Fruit fly (Drosophila melanogaster) whole organism, prepupa: ENCODE data around the gene Vps26.

ENCODE experiments used
- CG10669 ChIP-seq: fragments of 200-800 bp; sonication (Bioruptor generic); optimal IDR thresholded peaks from 3 replicates; lab custom pipeline; 2018; ENCODE audit warnings: missing biosample characterization, mild to moderate bottlenecking, missing genetic modification characterization, moderate library complexity
- CG11294 ChIP-seq: fragments of 200-800 bp; sonication (Bioruptor generic); IDR thresholded peaks from 2 replicates; pipeline ENCODE4 v1.3.6; 2022; ENCODE audit warnings: missing biosample characterization, missing genetic modification characterization
- CG11762 ChIP-seq: fragments of 200-800 bp; sonication (Bioruptor generic); optimal IDR thresholded peaks from 3 replicates; lab custom pipeline; 2016; ENCODE audit warnings: missing biosample characterization, missing genetic modification characterization; ENCODE audit not compliant: insufficient read depth
- CG11902 ChIP-seq: fragments of 200-800 bp; sonication (Bioruptor generic); optimal IDR thresholded peaks from 3 replicates; lab custom pipeline; 2016; ENCODE audit warnings: missing biosample characterization, missing genetic modification characterization
- CG15336 ChIP-seq: fragments of 200-800 bp; sonication (Bioruptor generic); IDR thresholded peaks from 2 replicates; pipeline ENCODE4 v1.3.6; 2022; ENCODE audit warnings: missing biosample characterization, missing genetic modification characterization
- CG16779 ChIP-seq: fragments of 200-800 bp; sonication (Bioruptor generic); optimal IDR thresholded peaks from 3 replicates; lab custom pipeline; 2017; ENCODE audit warnings: missing biosample characterization, mild to moderate bottlenecking, missing genetic modification characterization
- CG32006 ChIP-seq: fragments of 200-800 bp; sonication (Bioruptor generic); optimal IDR thresholded peaks from 3 replicates; lab custom pipeline; 2017; ENCODE audit warnings: missing biosample characterization, mild to moderate bottlenecking, missing genetic modification characterization
- CG34406 ChIP-seq: fragments of 200-800 bp; sonication (Bioruptor generic); optimal IDR thresholded peaks from 3 replicates; lab custom pipeline; 2016; ENCODE audit warnings: missing biosample characterization, missing genetic modification characterization
- CG4318 ChIP-seq: fragments of 200-800 bp; sonication (Bioruptor generic); optimal IDR thresholded peaks from 3 replicates; lab custom pipeline; 2017; ENCODE audit warnings: missing biosample characterization, mild to moderate bottlenecking, missing genetic modification characterization
- CG6163 ChIP-seq: fragments of 200-800 bp; sonication (Bioruptor generic); IDR thresholded peaks from 3 replicates; pipeline ENCODE4 v1.3.6; 2022; ENCODE audit warnings: missing biosample characterization, missing genetic modification characterization
- CG6792 ChIP-seq: fragments of 200-800 bp; sonication (Bioruptor generic); optimal IDR thresholded peaks from 3 replicates; lab custom pipeline; 2016; ENCODE audit warnings: missing biosample characterization, missing genetic modification characterization
- CG6854 ChIP-seq: fragments of 200-800 bp; sonication (Bioruptor generic); optimal IDR thresholded peaks from 2 replicates; lab custom pipeline; 2017; ENCODE audit warnings: missing biosample characterization, mild to moderate bottlenecking, missing genetic modification characterization
- CG7368 ChIP-seq: fragments of 200-800 bp; sonication (Bioruptor generic); optimal IDR thresholded peaks from 3 replicates; lab custom pipeline; 2016; ENCODE audit warnings: missing biosample characterization, missing genetic modification characterization
- CG8119 ChIP-seq: fragments of 200-800 bp; sonication (Bioruptor generic); IDR thresholded peaks from 3 replicates; pipeline ENCODE4 v1.3.6; 2022; ENCODE audit warnings: missing biosample characterization, missing genetic modification characterization
- CG8319 ChIP-seq: fragments of 200-800 bp; sonication (Bioruptor generic); optimal IDR thresholded peaks from 3 replicates; lab custom pipeline; 2016; ENCODE audit warnings: missing biosample characterization, missing genetic modification characterization
- CG8632 ChIP-seq: fragments of 200-800 bp; sonication (Bioruptor generic); optimal IDR thresholded peaks from 3 replicates; lab custom pipeline; 2016; ENCODE audit warnings: missing biosample characterization, missing genetic modification characterization
- CG9139 ChIP-seq: fragments of 200-800 bp; sonication (Bioruptor generic); optimal IDR thresholded peaks from 3 replicates; lab custom pipeline; 2017; ENCODE audit warnings: missing biosample characterization, mild to moderate bottlenecking, missing genetic modification characterization
- Eip75B ChIP-seq: fragments of 200-800 bp; sonication (Bioruptor generic); optimal IDR thresholded peaks from 3 replicates; lab custom pipeline; 2016; ENCODE audit warnings: missing biosample characterization, missing genetic modification characterization
- Eip78C ChIP-seq: fragments of 200-800 bp; sonication (Bioruptor generic); peaks from one replicate; lab custom pipeline; 2016; ENCODE audit warnings: missing biosample characterization, missing genetic modification characterization
- Eip93F ChIP-seq: fragments of 200-800 bp; sonication (Bioruptor generic); optimal IDR thresholded peaks from 2 replicates; lab custom pipeline; 2016; ENCODE audit warnings: missing biosample characterization, mild to moderate bottlenecking, missing genetic modification characterization
- Ets96B ChIP-seq: fragments of 200-800 bp; optimal IDR thresholded peaks from 2 replicates; lab custom pipeline; 2019; ENCODE audit warnings: missing biosample characterization, mild to moderate bottlenecking, missing genetic modification characterization, moderate library complexity
- Gug ChIP-seq: fragments of 200-800 bp; sonication (Bioruptor generic); IDR thresholded peaks from 2 replicates; pipeline ENCODE4 v1.3.6; 2022; ENCODE audit warnings: missing biosample characterization, missing genetic modification characterization
- Hr39 ChIP-seq: fragments of 200-800 bp; sonication (Bioruptor generic); optimal IDR thresholded peaks from 2 replicates; lab custom pipeline; 2016; ENCODE audit warnings: missing biosample characterization, missing genetic modification characterization
- Lpt ChIP-seq: fragments of 200-800 bp; sonication (Bioruptor generic); optimal IDR thresholded peaks from 3 replicates; lab custom pipeline; 2016; ENCODE audit warnings: missing biosample characterization, missing genetic modification characterization
- Met ChIP-seq: fragments of 200-800 bp; sonication (Bioruptor generic); optimal IDR thresholded peaks from 3 replicates; lab custom pipeline; 2016; ENCODE audit warnings: missing biosample characterization, missing genetic modification characterization
- Sox102F ChIP-seq: fragments of 200-800 bp; sonication (Bioruptor generic); optimal IDR thresholded peaks from 2 replicates; lab custom pipeline; 2016; ENCODE audit warnings: missing biosample characterization, mild to moderate bottlenecking, missing genetic modification characterization
- Sox14 ChIP-seq: fragments of 200-800 bp; sonication (Bioruptor generic); optimal IDR thresholded peaks from 3 replicates; lab custom pipeline; 2016; ENCODE audit warnings: missing biosample characterization, missing genetic modification characterization
- Sox15 ChIP-seq: fragments of 200-800 bp; sonication (Bioruptor generic); optimal IDR thresholded peaks from 3 replicates; lab custom pipeline; 2016; ENCODE audit warnings: missing biosample characterization, missing genetic modification characterization
- achi ChIP-seq: fragments of 200-800 bp; sonication (Bioruptor generic); optimal IDR thresholded peaks from 3 replicates; lab custom pipeline; 2016; ENCODE audit warnings: missing biosample characterization, missing genetic modification characterization
- acj6 ChIP-seq: fragments of 200-800 bp; sonication (Bioruptor generic); optimal IDR thresholded peaks from 3 replicates; lab custom pipeline; 2016; ENCODE audit warnings: missing biosample characterization, missing genetic modification characterization
- cyc ChIP-seq: fragments of 200-800 bp; sonication (Bioruptor generic); optimal IDR thresholded peaks from 3 replicates; lab custom pipeline; 2016; ENCODE audit warnings: missing biosample characterization, missing genetic modification characterization
- dsx ChIP-seq: fragments of 200-800 bp; optimal IDR thresholded peaks from 3 replicates; lab custom pipeline; 2019; ENCODE audit warnings: missing biosample characterization, mild to moderate bottlenecking, missing genetic modification characterization, moderate library complexity; ENCODE audit not compliant: poor library complexity, severe bottlenecking
- eg ChIP-seq: fragments of 200-800 bp; sonication (Bioruptor generic); IDR thresholded peaks from 3 replicates; pipeline ENCODE4 v1.3.6; 2022; ENCODE audit warnings: missing biosample characterization, missing genetic modification characterization
- esn ChIP-seq: fragments of 200-800 bp; sonication (Bioruptor generic); optimal IDR thresholded peaks from 2 replicates; lab custom pipeline; 2016; ENCODE audit warnings: missing biosample characterization, mild to moderate bottlenecking, missing genetic modification characterization, moderate library complexity
- fd85E ChIP-seq: fragments of 200-800 bp; sonication (Bioruptor generic); optimal IDR thresholded peaks from 3 replicates; lab custom pipeline; 2016; ENCODE audit warnings: missing biosample characterization, missing genetic modification characterization
- fkh ChIP-seq: fragments of 200-800 bp; sonication (Bioruptor generic); optimal IDR thresholded peaks from 3 replicates; lab custom pipeline; 2017; ENCODE audit warnings: missing biosample characterization, mild to moderate bottlenecking, missing genetic modification characterization, moderate library complexity
- lz ChIP-seq: fragments of 200-800 bp; sonication (Bioruptor generic); optimal IDR thresholded peaks from 3 replicates; lab custom pipeline; 2016; ENCODE audit warnings: missing biosample characterization, missing genetic modification characterization
- net ChIP-seq: fragments of 200-800 bp; sonication (Bioruptor generic); optimal IDR thresholded peaks from 3 replicates; lab custom pipeline; 2016; ENCODE audit warnings: missing biosample characterization, missing genetic modification characterization
- salr ChIP-seq, 2 experiments: fragments of 200-800 bp; sonication (Bioruptor generic); optimal IDR thresholded peaks; 3 replicates each; lab custom pipeline; 2016 to 2018; ENCODE audit warnings: missing biosample characterization in 2 of 2, missing genetic modification characterization in 2 of 2, mild to moderate bottlenecking in 1 of 2
- spab ChIP-seq: fragments of 200-800 bp; sonication (Bioruptor generic); optimal IDR thresholded peaks from 2 replicates; lab custom pipeline; 2017; ENCODE audit warnings: missing biosample characterization, mild to moderate bottlenecking, missing genetic modification characterization, missing genetic modification reagents
- ss ChIP-seq, 2 experiments: fragments of 200-800 bp; sonication (Bioruptor generic); optimal IDR thresholded peaks; 2 replicates in 1 of 2; 3 replicates in 1 of 2; lab custom pipeline; 2017 to 2018; ENCODE audit warnings: mild to moderate bottlenecking in 2 of 2, missing biosample characterization in 2 of 2, missing genetic modification characterization in 2 of 2, moderate library complexity in 1 of 2
- svp ChIP-seq: fragments of 200-800 bp; sonication (Bioruptor generic); peaks from one replicate; lab custom pipeline; 2016; ENCODE audit warnings: missing biosample characterization, missing genetic modification characterization
- topi ChIP-seq: fragments of 200-800 bp; sonication (Bioruptor generic); optimal IDR thresholded peaks from 3 replicates; lab custom pipeline; 2016; ENCODE audit warnings: missing biosample characterization, missing genetic modification characterization
- vri ChIP-seq: fragments of 200-800 bp; sonication (Bioruptor generic); optimal IDR thresholded peaks from 3 replicates; lab custom pipeline; 2016; ENCODE audit warnings: missing biosample characterization, mild to moderate bottlenecking, missing genetic modification characterization

The Vps26 gene

dm6 chrX:1840520-1840919, 33.1 kb upstream of the Vps26 start (continued):
- TF ChIP-seq Eip78C (GFP tag; lab: Kevin White, UChicago) (peak; percentile 97), esn (GFP tag; lab: Kevin White, UChicago) (peak; percentile 88), Sox15 (GFP tag; lab: Kevin White, UChicago) (peak; percentile 81), CG34406 (GFP tag; lab: Kevin White, UChicago) (peak; percentile 82), CG9139 (GFP tag; lab: Kevin White, UChicago) (peak; percentile 86), fd85E (GFP tag; lab: Kevin White, UChicago) (peak; percentile 45), CG6854 (GFP tag; lab: Kevin White, UChicago) (peak; percentile 66), CG32006 (GFP tag; lab: Kevin White, UChicago) (peak; percentile 71), topi (peak; percentile 91), lz (peak; percentile 86), spab (GFP tag; lab: Kevin White, UChicago) (peak; percentile 78), CG8119 (GFP tag; lab: Robert Waterston, UW) (peak; percentile 62), net (GFP tag; lab: Kevin White, UChicago) (peak; percentile 78), CG10669 (peak; percentile 88), Gug (GFP tag; lab: Robert Waterston, UW) (peak; percentile 43; the same call in 1 of the 2 replicates), CG11762 (GFP tag; lab: Kevin White, UChicago) (peak; percentile 76), Sox14 (GFP tag; lab: Kevin White, UChicago) (peak; percentile 93), vri (GFP tag; lab: Kevin White, UChicago) (peak; percentile 65), Eip75B (GFP tag; lab: Kevin White, UChicago) (peak; percentile 90), CG8319 (GFP tag; lab: Kevin White, UChicago) (peak; percentile 80), fkh (GFP tag; lab: Kevin White, UChicago) (no peak), CG11294 (GFP tag; lab: Robert Waterston, UW) (peak; percentile 9; the same call in 1 of the 2 replicates), Eip93F (GFP tag; lab: Kevin White, UChicago) (peak; percentile 55), CG7368 (GFP tag; lab: Kevin White, UChicago) (peak; percentile 89), Sox102F (GFP tag; lab: Kevin White, UChicago) (peak; percentile 88), CG4318 (GFP tag; lab: Kevin White, UChicago) (peak; percentile 36), eg (GFP tag; lab: Robert Waterston, UW) (0 out of 3 replicates have a peak, but pooled peaks have one; percentile 29), Lpt (GFP tag; lab: Kevin White, UChicago) (peak; percentile 56), CG11902 (GFP tag; lab: Kevin White, UChicago) (peak; percentile 80), dsx (GFP tag; lab: Kevin White, UChicago) (peak; percentile 85), achi (GFP tag; lab: Kevin White, UChicago) (peak; percentile 83), CG6792 (GFP tag; lab: Kevin White, UChicago) (peak; percentile 91), Ets96B (tag; lab: Kevin White, UChicago) (peak; percentile 85), cyc (GFP tag; lab: Kevin White, UChicago) (peak; percentile 87), Hr39 (GFP tag; lab: Kevin White, UChicago) (peak; percentile 90), CG15336 (peak; percentile 65; the same call in 1 of the 2 replicates), CG6163 (GFP tag; lab: Robert Waterston, UW) (peak; percentile 87)

dm6 chrX:1842875-1843274, 30.8 kb upstream of the Vps26 start:
- TF ChIP-seq acj6 (GFP tag; lab: Kevin White, UChicago) (no peak), Eip75B (GFP tag; lab: Kevin White, UChicago) (no peak), Met (GFP tag; lab: Kevin White, UChicago) (no peak), fkh (GFP tag; lab: Kevin White, UChicago) (no peak), CG8632 (GFP tag; lab: Kevin White, UChicago) (no peak), salr (GFP tag; optimal IDR thresholded peaks at IDR 0.05; lab: Kevin White, UChicago) (no peak), eg (GFP tag; lab: Robert Waterston, UW) (no peak), ss (GFP tag; optimal IDR thresholded peaks at IDR 0.05; lab: Kevin White, UChicago) (no peak), CG8119 (GFP tag; lab: Robert Waterston, UW) (no peak), vri (GFP tag; lab: Kevin White, UChicago) (peak; percentile 33), esn (GFP tag; lab: Kevin White, UChicago) (no peak), topi (no peak), CG16779 (tag; lab: Kevin White, UChicago) (no peak), svp (peak; percentile 62)
